Worm (Caenorhabditis elegans) whole organism, young adult: ENCODE measurements around the gene T05B4.10.

Experiments used
- him-1 ChIP-seq: sonication (generic microtip); optimal IDR thresholded peaks from 2 replicates; lab custom pipeline; 2016; ENCODE audit warnings: missing genotype, missing genetic modification reagents, missing genetic modification characterization, missing compliant biosample characterization
- lag-1 ChIP-seq: fragments of 200-800 bp; sonication (Bioruptor generic); IDR thresholded peaks from 2 replicates; pipeline ENCODE4 v1.3.6; 2022; ENCODE audit warnings: missing genetic modification reagents, missing genetic modification characterization, missing compliant biosample characterization
- snpc-4 ChIP-seq, 5 experiments: fragments of 150-350 bp in 1 of 5; sonication (generic microtip) in 4 of 5; optimal IDR thresholded peaks; 2 replicates each; lab custom pipeline; 2014 to 2018; ENCODE audit warnings: missing genetic modification characterization in 5 of 5, missing biosample characterization in 3 of 5, antibody characterized with exemption in 2 of 5, mild to moderate bottlenecking in 2 of 5, missing compliant biosample characterization in 2 of 5, missing genotype in 2 of 5, moderate library complexity in 2 of 5, missing genetic modification reagents in 1 of 5
- unc-130 ChIP-seq: sonication (generic microtip); optimal IDR thresholded peaks from 2 replicates; lab custom pipeline; 2016; ENCODE audit warnings: missing genetic modification reagents, missing genetic modification characterization, missing compliant biosample characterization

ce11 chrV:4101567-4101966 lies 19.0 kb downstream of the T05B4.10 start, which contains the start of gene srj-40:
- TF ChIP-seq snpc-4 (GFP tag; optimal IDR thresholded peaks at IDR 0.05; lab: Kevin White, UChicago): no peak
- no peak for TF ChIP-seq snpc-4 (tag; optimal IDR thresholded peaks at IDR 0.05; lab: Kevin White, UChicago)
- TF ChIP-seq unc-130 (GFP tag; lab: Kevin White, UChicago): no peak
- TF ChIP-seq him-1 (tag; lab: Kevin White, UChicago): no peak
- no peak for TF ChIP-seq lag-1
